Worm (Caenorhabditis elegans) whole organism, mixed stage, embryonic: ENCODE results near the gene F58D2.3.

ENCODE experiments used
- M03D4.4 ChIP-seq: sonication (generic microtip); optimal IDR thresholded peaks from 2 replicates; lab custom pipeline; 2017; ENCODE audit warnings: mild to moderate bottlenecking, missing genetic modification characterization, missing compliant biosample characterization
- bed-3 ChIP-seq: fragments of 200-800 bp; sonication (Bioruptor generic); optimal IDR thresholded peaks from 3 replicates; lab custom pipeline; 2018; ENCODE audit warnings: mild to moderate bottlenecking, missing genetic modification characterization, moderate library complexity, missing compliant biosample characterization
- blmp-1 ChIP-seq: fragments of 150-350 bp; optimal IDR thresholded peaks from 2 replicates; lab custom pipeline; 2014; ENCODE audit warnings: missing biosample characterization, missing genetic modification characterization
- ceh-39 ChIP-seq: fragments of 150-350 bp; optimal IDR thresholded peaks from 2 replicates; lab custom pipeline; 2014; ENCODE audit warnings: missing biosample characterization, missing genetic modification characterization
- ceh-43 ChIP-seq: fragments of 200-800 bp; sonication (Bioruptor generic); optimal IDR thresholded peaks from 2 replicates; lab custom pipeline; 2018; ENCODE audit warnings: mild to moderate bottlenecking, missing genetic modification characterization, moderate library complexity, missing compliant biosample characterization
- ceh-83 ChIP-seq: fragments of 200-800 bp; sonication (Bioruptor generic); optimal IDR thresholded peaks from 2 replicates; lab custom pipeline; 2018; ENCODE audit warnings: mild to moderate bottlenecking, missing genetic modification characterization, missing compliant biosample characterization
- ces-1 ChIP-seq: fragments of 150-350 bp; optimal IDR thresholded peaks from 2 replicates; lab custom pipeline; 2014; ENCODE audit warnings: missing biosample characterization, missing genetic modification reagents, missing genetic modification characterization
- cnd-1 ChIP-seq: fragments of 200-800 bp; sonication (Bioruptor generic); optimal IDR thresholded peaks from 2 replicates; lab custom pipeline; 2018; ENCODE audit warnings: mild to moderate bottlenecking, missing genetic modification characterization, missing compliant biosample characterization
- drap-1 ChIP-seq: fragments of 200-800 bp; sonication (Bioruptor generic); optimal IDR thresholded peaks from 3 replicates; lab custom pipeline; 2018; ENCODE audit warnings: mild to moderate bottlenecking, missing genetic modification characterization, missing compliant biosample characterization
- elt-1 ChIP-seq: sonication (generic microtip); optimal IDR thresholded peaks from 2 replicates; lab custom pipeline; 2017; ENCODE audit warnings: missing genetic modification characterization, mild to moderate bottlenecking, missing compliant biosample characterization, antibody characterized with exemption, moderate library complexity, borderline replicate concordance; ENCODE audit not compliant: insufficient read depth
- elt-3 ChIP-seq: fragments of 150-350 bp; optimal IDR thresholded peaks from 2 replicates; lab custom pipeline; 2014; ENCODE audit warnings: missing biosample characterization, missing genetic modification characterization
- flh-1 ChIP-seq: fragments of 200-800 bp; sonication (Bioruptor generic); optimal IDR thresholded peaks from 2 replicates; lab custom pipeline; 2018; ENCODE audit warnings: mild to moderate bottlenecking, missing genetic modification characterization, moderate library complexity, missing compliant biosample characterization
- ham-2 ChIP-seq: fragments of 200-800 bp; sonication (Bioruptor generic); optimal IDR thresholded peaks from 2 replicates; lab custom pipeline; 2018; ENCODE audit warnings: mild to moderate bottlenecking, missing genetic modification characterization, missing compliant biosample characterization
- hlh-1 ChIP-seq: fragments of 150-350 bp; optimal IDR thresholded peaks from 2 replicates; lab custom pipeline; 2014; ENCODE audit warnings: missing biosample characterization, missing genetic modification reagents, missing genetic modification characterization
- lin-13 ChIP-seq: fragments of 150-350 bp; optimal IDR thresholded peaks from 2 replicates; lab custom pipeline; 2014; ENCODE audit warnings: missing biosample characterization, missing genetic modification characterization
- lin-32 ChIP-seq: fragments of 200-800 bp; sonication (Bioruptor generic); optimal IDR thresholded peaks from 2 replicates; lab custom pipeline; 2018; ENCODE audit warnings: mild to moderate bottlenecking, missing genetic modification characterization, missing compliant biosample characterization
- lsy-2 ChIP-seq: fragments of 150-350 bp; optimal IDR thresholded peaks from 2 replicates; lab custom pipeline; 2014; ENCODE audit warnings: missing biosample characterization, missing genetic modification characterization
- mab-5 ChIP-seq: fragments of 150-350 bp; optimal IDR thresholded peaks from 2 replicates; lab custom pipeline; 2014; ENCODE audit warnings: missing biosample characterization, missing genetic modification characterization
- nhr-12 ChIP-seq: fragments of 150-350 bp; optimal IDR thresholded peaks from 2 replicates; lab custom pipeline; 2014; ENCODE audit warnings: missing biosample characterization, missing genetic modification characterization
- nhr-2 ChIP-seq: fragments of 150-350 bp; optimal IDR thresholded peaks from 2 replicates; lab custom pipeline; 2014; ENCODE audit warnings: missing biosample characterization, missing genetic modification characterization
- nhr-237 ChIP-seq: fragments of 150-350 bp; optimal IDR thresholded peaks from 2 replicates; lab custom pipeline; 2014; ENCODE audit warnings: missing biosample characterization, missing genetic modification characterization
- nhr-28 ChIP-seq: fragments of 150-350 bp; optimal IDR thresholded peaks from 2 replicates; lab custom pipeline; 2014; ENCODE audit warnings: missing biosample characterization, missing genetic modification characterization
- snpc-4 ChIP-seq: fragments of 150-350 bp; optimal IDR thresholded peaks from 2 replicates; lab custom pipeline; 2014; ENCODE audit warnings: missing biosample characterization, missing genetic modification characterization
- sptf-1 ChIP-seq: sonication (generic microtip); optimal IDR thresholded peaks from 2 replicates; lab custom pipeline; 2017; ENCODE audit warnings: mild to moderate bottlenecking, missing genetic modification characterization, moderate library complexity, missing compliant biosample characterization
- unc-39 ChIP-seq: fragments of 150-350 bp; optimal IDR thresholded peaks from 2 replicates; lab custom pipeline; 2014; ENCODE audit warnings: missing biosample characterization, missing genetic modification characterization
- unc-62 ChIP-seq: fragments of 150-350 bp; optimal IDR thresholded peaks from 2 replicates; lab custom pipeline; 2014; ENCODE audit warnings: missing biosample characterization, missing genetic modification reagents, missing genetic modification characterization
- zip-8 ChIP-seq: fragments of 150-350 bp; optimal IDR thresholded peaks from 2 replicates; lab custom pipeline; 2014; ENCODE audit warnings: missing biosample characterization, missing genetic modification characterization
- ztf-11 ChIP-seq: fragments of 150-350 bp; optimal IDR thresholded peaks from 2 replicates; lab custom pipeline; 2014; ENCODE audit warnings: missing biosample characterization, missing genetic modification characterization

Gene F58D2.3

ce11 chrIV:13167534-13167933, 13.1 kb downstream of the F58D2.3 start:
- TF ChIP-seq hlh-1 (tag; lab: Kevin White, UChicago) (no peak), bed-3 (GFP tag; lab: Kevin White, UChicago) (no peak), elt-1 (tag; lab: Kevin White, UChicago) (no peak), mab-5 (tag; lab: Kevin White, UChicago) (no peak), ztf-11 (tag; lab: Kevin White, UChicago) (no peak), unc-62 (no peak), lsy-2 (tag; lab: Kevin White, UChicago) (no peak), ceh-83 (no peak)

ce11 chrIV:13165181-13165580, 15.4 kb downstream of the F58D2.3 start, which contains the start of gene scl-14:
scl-14 (plus strand) TSS chrIV:13165481.
- TF ChIP-seq lin-32 (GFP tag; lab: Kevin White, UChicago) (no peak), elt-1 (tag; lab: Kevin White, UChicago) (no peak), blmp-1 (tag; lab: Kevin White, UChicago) (no peak), nhr-2 (tag; lab: Kevin White, UChicago) (no peak), unc-39 (tag; lab: Kevin White, UChicago) (no peak), cnd-1 (tag; lab: Kevin White, UChicago) (no peak), bed-3 (GFP tag; lab: Kevin White, UChicago) (no peak), unc-62 (no peak), flh-1 (GFP tag; lab: Kevin White, UChicago) (no peak)

ce11 chrIV:13154391-13155283, 26.0 kb downstream of the F58D2.3 start, which contains the start of the genes crld-1 and msh-5:
crld-1 (minus strand) TSS chrIV:13154441.
msh-5 (plus strand) TSS chrIV:13155233.
- no peak for TF ChIP-seq sptf-1 (tag; lab: Kevin White, UChicago)
- TF ChIP-seq elt-1 (tag; lab: Kevin White, UChicago), result no peak
- TF ChIP-seq M03D4.4 (tag; lab: Kevin White, UChicago), result no peak
- TF ChIP-seq nhr-237 (tag; lab: Kevin White, UChicago), result no peak
- no peak for TF ChIP-seq snpc-4 (tag; lab: Kevin White, UChicago)
- TF ChIP-seq hlh-1 (tag; lab: Kevin White, UChicago), result no peak
- TF ChIP-seq zip-8, result no peak
- no peak for TF ChIP-seq nhr-12 (tag; lab: Kevin White, UChicago)
- no peak for TF ChIP-seq bed-3 (GFP tag; lab: Kevin White, UChicago)
- TF ChIP-seq nhr-28 (tag; lab: Kevin White, UChicago), result no peak

- no peak for TF ChIP-seq drap-1
- TF ChIP-seq ceh-83, result no peak
- no peak for TF ChIP-seq lin-13 (tag; lab: Kevin White, UChicago)
- no peak for TF ChIP-seq bed-3 (GFP tag; lab: Kevin White, UChicago)
- TF ChIP-seq ces-1 (GFP tag; lab: Kevin White, UChicago), result no peak
Observed at ce11 chrIV:13149276-13149675, 31.3 kb downstream of the F58D2.3 start, which contains the start of gene nlp-79. nlp-79 (plus strand) TSS chrIV:13149576.

ce11 chrIV:13142254-13142653, 38.4 kb downstream of the F58D2.3 start, which contains the start of gene spe-43:
spe-43 (minus strand) TSS chrIV:13142354.
- TF ChIP-seq ceh-43 (GFP tag; lab: Kevin White, UChicago) (no peak), zip-8 (no peak), lin-32 (GFP tag; lab: Kevin White, UChicago) (no peak), snpc-4 (tag; lab: Kevin White, UChicago) (no peak), lsy-2 (tag; lab: Kevin White, UChicago) (no peak), ham-2 (GFP tag; lab: Kevin White, UChicago) (no peak), ceh-39 (no peak), ceh-83 (no peak), ces-1 (GFP tag; lab: Kevin White, UChicago) (no peak), nhr-12 (tag; lab: Kevin White, UChicago) (no peak), elt-1 (tag; lab: Kevin White, UChicago) (no peak), elt-3 (tag; lab: Kevin White, UChicago) (no peak), cnd-1 (tag; lab: Kevin White, UChicago) (no peak), blmp-1 (tag; lab: Kevin White, UChicago) (no peak), unc-62 (no peak), bed-3 (GFP tag; lab: Kevin White, UChicago) (no peak), M03D4.4 (tag; lab: Kevin White, UChicago) (no peak)
- TF ChIP-seq, all 35 proteins: peak for 0
